Worm (Caenorhabditis elegans): ENCODE data around the gene C01G5.4.

The C01G5.4 gene

ce11 chrIV:6555388-6556330, 24.1 kb downstream of the C01G5.4 start, which contains the start of gene paqr-1:
TSS of gene paqr-1 (minus strand) at chrIV:6555438.
- peak; percentile 12 for TF ChIP-seq efl-1 (GFP tag; optimal IDR thresholded peaks at IDR 0.05)
- TF ChIP-seq athp-1 (tag; optimal IDR thresholded peaks at IDR 0.05) = no peak
- TF ChIP-seq lin-54 (GFP tag; optimal IDR thresholded peaks at IDR 0.05) = peak; percentile 31
- TF ChIP-seq cebp-1 (GFP tag; IDR thresholded peaks at IDR 0.05) = peak; percentile 77
- peak; percentile 92 for TF ChIP-seq cebp-1 (tag; optimal IDR thresholded peaks at IDR 0.05)
- TF ChIP-seq dpff-1 (tag; optimal IDR thresholded peaks at IDR 0.05) = no peak
- peak; percentile 1 for TF ChIP-seq tbp1 (GFP tag; optimal IDR thresholded peaks at IDR 0.05)
- TF ChIP-seq lin-35 (GFP tag; optimal IDR thresholded peaks at IDR 0.05) = peak in 1 of 3 experiments; percentile 67
- peak; percentile 7 for TF ChIP-seq attf-5 (GFP tag; optimal IDR thresholded peaks at IDR 0.05)
- TF ChIP-seq sdz-38 (tag; optimal IDR thresholded peaks at IDR 0.05) = no peak
- no peak for TF ChIP-seq snpc-4 (GFP tag; optimal IDR thresholded peaks at IDR 0.05)
- TF ChIP-seq snpc-4 (tag; optimal IDR thresholded peaks at IDR 0.05) = peak in 1 of 4 experiments; percentile 21

- TF ChIP-seq sptf-2 (GFP tag; optimal IDR thresholded peaks at IDR 0.05) (peak; percentile 61), ceh-27 (GFP tag; optimal IDR thresholded peaks at IDR 0.05) (peak; percentile 73), ztf-3 (GFP tag; optimal IDR thresholded peaks at IDR 0.05) (peak; percentile 18), T26A5.8 (tag; optimal IDR thresholded peaks at IDR 0.05) (no peak), ztf-6 (GFP tag; IDR thresholded peaks at IDR 0.05) (0 out of 2 replicates have a peak, but pooled peaks have one; percentile 66), dox-1 (GFP tag; IDR thresholded peaks at IDR 0.05) (peak; percentile 90), lin-26 (GFP tag; IDR thresholded peaks at IDR 0.05) (peak; percentile 85), mes-4 (tag; optimal IDR thresholded peaks at IDR 0.05) (no peak), xnd-1 (tag; optimal IDR thresholded peaks at IDR 0.05) (no peak), snpc-4 (GFP tag; optimal IDR thresholded peaks at IDR 0.05) (peak; percentile 79), snpc-4 (tag; optimal IDR thresholded peaks at IDR 0.05) (peak; percentile 18 to 93 (median 89)), dpl-1 (GFP tag; optimal IDR thresholded peaks at IDR 0.05) (peak; percentile 15), atf-7 (tag; optimal IDR thresholded peaks at IDR 0.05) (peak; percentile 55), C17E4.6 (GFP tag; IDR thresholded peaks at IDR 0.05) (0 out of 2 replicates have a peak, but pooled peaks have one; percentile 18), Y56A3A.18 (GFP tag; IDR thresholded peaks at IDR 0.05) (0 out of 2 replicates have a peak, but pooled peaks have one; percentile 27), F10E7.11 (tag; optimal IDR thresholded peaks at IDR 0.05) (no peak), mxl-1 (tag; optimal IDR thresholded peaks at IDR 0.05) (peak; percentile 54), hlh-26 (GFP tag; conservative IDR thresholded peaks at IDR 0.05) (no peak), aptf-3 (GFP tag; IDR thresholded peaks at IDR 0.05) (0 out of 2 replicates have a peak, but pooled peaks have one; percentile 18), ztf-28 (GFP tag; IDR thresholded peaks at IDR 0.05) (0 out of 2 replicates have a peak, but pooled peaks have one; percentile 48), attf-6 (GFP tag; IDR thresholded peaks at IDR 0.05) (peak; percentile 82; the same call in 1 of the 2 replicates), ceh-91 (GFP tag; IDR thresholded peaks at IDR 0.05) (peak; percentile 47), gei-17 (GFP tag; optimal IDR thresholded peaks at IDR 0.05) (no peak), zfh-2 (GFP tag; conservative IDR thresholded peaks at IDR 0.05) (no peak), ets-4 (GFP tag; optimal IDR thresholded peaks at IDR 0.05) (peak; percentile 13), madf-10 (tag; optimal IDR thresholded peaks at IDR 0.05) (peak; percentile 51), snpc-1.3 (tag; optimal IDR thresholded peaks at IDR 0.05; ENCODE audit: insufficient read depth) (peak; percentile 75), attf-3 (GFP tag; conservative IDR thresholded peaks at IDR 0.05) (no peak; the same call in 1 of the 2 replicates), B0261.1 (tag; optimal IDR thresholded peaks at IDR 0.05) (peak; percentile 89), let-607 (tag; optimal IDR thresholded peaks at IDR 0.05) (peak in 1 of 2 experiments; percentile 42), unc-62 (GFP tag; optimal IDR thresholded peaks at IDR 0.05) (no peak), nfya-1 (tag; optimal IDR thresholded peaks at IDR 0.05; ENCODE audit: borderline replicate concordance, insufficient read depth) (no peak), lsl-1 (GFP tag; optimal IDR thresholded peaks at IDR 0.05) (peak; percentile 32)
These were observed 25.2 kb downstream of the C01G5.4 start, which contains the start of gene try-3 for ce11 chrIV:6556624-6557368. TSS of gene try-3 (plus strand) at chrIV:6557155.

All from whole organism, young adult.